Worm (Caenorhabditis elegans): ENCODE measurements around the gene best-9.

- TF ChIP-seq ama-1 (optimal IDR thresholded peaks at IDR 0.05) (no peak), ets-7 (tag; optimal IDR thresholded peaks at IDR 0.05) (no peak), tbx-37 (GFP tag; conservative IDR thresholded peaks at IDR 0.05) (no peak), flt-1 (GFP tag; IDR thresholded peaks at IDR 0.05) (no peak)
These were observed 46.1 kb downstream of the best-9 start for ce11 chrIV:6606587-6606986.

Measured in whole organism, early embryonic.